Worm (Caenorhabditis elegans): ENCODE data around the gene Y73B6BL.288.

DNA sequence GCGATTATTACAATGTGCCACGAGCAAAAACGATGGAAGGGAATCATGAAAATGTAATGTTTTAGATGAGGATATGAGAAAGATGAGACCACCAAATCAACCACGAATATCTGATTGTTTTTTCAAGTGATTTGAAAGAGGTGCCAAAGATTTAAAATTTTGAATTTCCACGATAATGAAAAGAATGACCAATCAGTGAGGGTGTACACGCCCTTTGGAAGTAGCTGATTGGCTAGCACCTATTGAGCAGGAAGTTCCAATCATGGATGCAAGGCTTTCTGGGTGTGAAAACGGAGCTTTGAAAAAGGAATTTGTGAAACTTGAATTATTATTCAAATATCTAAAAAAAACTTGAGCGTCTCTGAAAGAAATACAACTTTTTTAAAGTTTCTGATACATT is 49.2 kb upstream of the Y73B6BL.288 start:
- TF ChIP-seq him-1 (tag; optimal IDR thresholded peaks at IDR 0.05), result no peak
- no peak for TF ChIP-seq dao-5 (tag; optimal IDR thresholded peaks at IDR 0.05)
- TF ChIP-seq W03F9.2 (tag; optimal IDR thresholded peaks at IDR 0.05), result no peak

Data from whole organism, L4/young adult.